Fruit fly (Drosophila melanogaster): ENCODE data around the gene ed.

dm6 chr2L:4051770-4052169 lies 20.6 kb downstream of the ed start:
- TF ChIP-seq kay (GFP tag; ENCODE audit: borderline replicate concordance) (no peak), cnc (optimal IDR thresholded peaks at IDR 0.05) (no peak), CG1620 (GFP tag; optimal IDR thresholded peaks at IDR 0.05) (no peak), CG11617 (GFP tag; optimal IDR thresholded peaks at IDR 0.05) (no peak), CG7045 (GFP tag; optimal IDR thresholded peaks at IDR 0.05) (no peak), CG5204 (GFP tag; optimal IDR thresholded peaks at IDR 0.05) (no peak)
